Fruit fly (Drosophila melanogaster): Measurements from ENCODE around the gene nonC.

DNA sequence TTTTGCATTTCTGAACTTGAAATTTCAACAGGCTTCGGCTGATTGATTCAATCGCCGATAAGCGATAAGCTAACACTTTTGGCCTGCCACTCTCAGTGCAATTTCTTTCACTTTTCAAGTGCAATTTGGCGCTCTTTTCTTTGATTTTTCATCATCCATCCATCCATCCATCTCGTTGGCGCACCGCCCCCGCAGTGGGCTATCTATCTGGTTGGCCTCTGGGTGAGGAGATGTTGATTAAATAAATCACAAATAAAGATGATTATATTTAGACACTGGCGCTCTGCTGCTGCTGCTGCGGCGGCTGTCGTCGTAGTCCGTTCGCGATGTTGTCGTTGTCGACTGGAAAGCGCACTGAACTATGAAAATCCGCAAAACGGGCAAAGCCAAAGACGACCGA, 33.4 kb upstream of the nonC start:
- TF ChIP-seq foxo (GFP tag; optimal IDR thresholded peaks at IDR 0.05) (no peak), h (GFP tag; optimal IDR thresholded peaks at IDR 0.05) (no peak), Abd-B (GFP tag; optimal IDR thresholded peaks at IDR 0.05) (no peak), fru (GFP tag; optimal IDR thresholded peaks at IDR 0.05) (no peak), OdsH (GFP tag; optimal IDR thresholded peaks at IDR 0.05) (no peak), Rel (GFP tag; optimal IDR thresholded peaks at IDR 0.05) (no peak), Rel (tag; optimal IDR thresholded peaks at IDR 0.05) (no peak), Hr78 (GFP tag; optimal IDR thresholded peaks at IDR 0.05) (no peak), sv (GFP tag; optimal IDR thresholded peaks at IDR 0.05) (no peak)
